Fruit fly (Drosophila melanogaster): ENCODE results near the gene CG18754.
A peak's percentile ranks its signal among the peaks of the same experiment; 100 is the strongest.

The CG18754 gene

dm6 chr3R:23725711-23726349, 42.0 kb downstream of the CG18754 start:
- TF ChIP-seq CG17801 (GFP tag; optimal IDR thresholded peaks at IDR 0.05; ENCODE audit: partially characterized antibody) = no peak

- peak; percentile 51 for TF ChIP-seq CG17801 (GFP tag; optimal IDR thresholded peaks at IDR 0.05; ENCODE audit: partially characterized antibody)
Measured at dm6 chr3R:23726740-23727139, 42.9 kb downstream of the CG18754 start.

- TF ChIP-seq CG17801 (GFP tag; optimal IDR thresholded peaks at IDR 0.05; ENCODE audit: partially characterized antibody) = no peak
Measured at dm6 chr3R:23727657-23728056, 43.8 kb downstream of the CG18754 start.

- TF ChIP-seq CG17801 (GFP tag; optimal IDR thresholded peaks at IDR 0.05; ENCODE audit: partially characterized antibody) = peak; percentile 69
Measured at dm6 chr3R:23728086-23728485, 44.2 kb downstream of the CG18754 start.

dm6 chr3R:23729066-23729465, 45.2 kb downstream of the CG18754 start:
- no peak for TF ChIP-seq CG17801 (GFP tag; optimal IDR thresholded peaks at IDR 0.05; ENCODE audit: partially characterized antibody)

dm6 chr3R:23729632-23730471, 46.0 kb downstream of the CG18754 start:
- no peak for TF ChIP-seq CG17801 (GFP tag; optimal IDR thresholded peaks at IDR 0.05; ENCODE audit: partially characterized antibody)

- no peak for TF ChIP-seq CG17801 (GFP tag; optimal IDR thresholded peaks at IDR 0.05; ENCODE audit: partially characterized antibody)
Measured at dm6 chr3R:23730472-23730801, 46.6 kb downstream of the CG18754 start.

dm6 chr3R:23732533-23732932, 48.7 kb downstream of the CG18754 start:
- no peak for TF ChIP-seq CG17801 (GFP tag; optimal IDR thresholded peaks at IDR 0.05; ENCODE audit: partially characterized antibody)

- peak; percentile 37 for TF ChIP-seq CG17801 (GFP tag; optimal IDR thresholded peaks at IDR 0.05; ENCODE audit: partially characterized antibody)
Measured at dm6 chr3R:23732990-23733512, 49.2 kb downstream of the CG18754 start, which contains the start of the genes Hmgcr and Rpn9. TSS of gene Hmgcr (plus strand) at chr3R:23733324. TSS of gene Rpn9 (minus strand) at chr3R:23733462.

dm6 chr3R:23733771-23734170, 49.9 kb downstream of the CG18754 start:
- TF ChIP-seq CG17801 (GFP tag; optimal IDR thresholded peaks at IDR 0.05; ENCODE audit: partially characterized antibody) = no peak

- TF ChIP-seq CG17801 (GFP tag; optimal IDR thresholded peaks at IDR 0.05; ENCODE audit: partially characterized antibody) = no peak
Measured at dm6 chr3R:23734573-23735404, 50.9 kb downstream of the CG18754 start.

- TF ChIP-seq CG17801 (GFP tag; optimal IDR thresholded peaks at IDR 0.05; ENCODE audit: partially characterized antibody) = no peak
Measured at dm6 chr3R:23735648-23736047, 51.8 kb downstream of the CG18754 start.
